Fruit fly (Drosophila melanogaster): ENCODE results near the gene CG44837.

- peak; percentile 96 for TF ChIP-seq Hr83 (GFP tag; optimal IDR thresholded peaks at IDR 0.05; ENCODE audit: poor library complexity, severe bottlenecking)
- peak; percentile 62 for TF ChIP-seq dmrt93B (GFP tag; optimal IDR thresholded peaks at IDR 0.05)
- peak; percentile 67 for TF ChIP-seq h (GFP tag; optimal IDR thresholded peaks at IDR 0.05)
- peak; percentile 45 for TF ChIP-seq psq (GFP tag; optimal IDR thresholded peaks at IDR 0.05)
- TF ChIP-seq br (GFP tag; optimal IDR thresholded peaks at IDR 0.05) = peak; percentile 54
- no peak for TF ChIP-seq pan (optimal IDR thresholded peaks at IDR 0.05)
- peak; percentile 45 for TF ChIP-seq Jra (GFP tag; optimal IDR thresholded peaks at IDR 0.05)
- TF ChIP-seq Vsx2 (GFP tag; optimal IDR thresholded peaks at IDR 0.05; ENCODE audit: partially characterized antibody) = no peak
These were observed 116.0 kb downstream of the CG44837 start, which contains the start of gene RpL10Ab for dm6 chr3L:11822446-11823334.
